Worm (Caenorhabditis elegans) whole organism, early embryonic: ENCODE measurements around the gene K01H12.4.

Source experiments
- B0310.2 ChIP-seq: sonication (generic microtip); optimal IDR thresholded peaks from 2 replicates; lab custom pipeline; 2016; ENCODE audit warnings: mild to moderate bottlenecking, missing genetic modification characterization, missing compliant biosample characterization
- F13C5.2 ChIP-seq: sonication (generic microtip); optimal IDR thresholded peaks from 2 replicates; lab custom pipeline; 2017; ENCODE audit warnings: mild to moderate bottlenecking, missing genetic modification characterization, inconsistent platforms, missing compliant biosample characterization
- aly-1 ChIP-seq: sonication (generic microtip); optimal IDR thresholded peaks from 2 replicates; lab custom pipeline; 2016; ENCODE audit warnings: missing genetic modification characterization, missing compliant biosample characterization
- ama-1 ChIP-seq: fragments of 150-350 bp; optimal IDR thresholded peaks from 2 replicates; lab custom pipeline; 2014
- ceh-13 ChIP-seq: fragments of 200-800 bp; sonication (Bioruptor generic); optimal IDR thresholded peaks from 2 replicates; lab custom pipeline; 2018; ENCODE audit warnings: mild to moderate bottlenecking, missing genetic modification characterization, missing compliant biosample characterization
- ceh-36 ChIP-seq: sonication (generic microtip); optimal IDR thresholded peaks from 2 replicates; lab custom pipeline; 2016; ENCODE audit warnings: missing genetic modification characterization, inconsistent platforms, missing compliant biosample characterization
- ets-7 ChIP-seq: sonication (generic microtip); optimal IDR thresholded peaks from 2 replicates; lab custom pipeline; 2016; ENCODE audit warnings: missing genotype, missing genetic modification characterization, missing compliant biosample characterization
- flt-1 ChIP-seq: fragments of 200-800 bp; sonication (Bioruptor generic); IDR thresholded peaks from 2 replicates; pipeline ENCODE4 v1.3.6; 2022; ENCODE audit warnings: missing genetic modification characterization, missing compliant biosample characterization
- hmbx-1 ChIP-seq: sonication (generic microtip); optimal IDR thresholded peaks from 2 replicates; lab custom pipeline; 2016; ENCODE audit warnings: mild to moderate bottlenecking, missing genetic modification characterization, missing compliant biosample characterization
- hmg-4 ChIP-seq: fragments of 200-800 bp; sonication (Bioruptor generic); optimal IDR thresholded peaks from 2 replicates; lab custom pipeline; 2018; ENCODE audit warnings: mild to moderate bottlenecking, missing genetic modification characterization, missing compliant biosample characterization
- hnd-1 ChIP-seq: sonication (generic microtip); optimal IDR thresholded peaks from 2 replicates; lab custom pipeline; 2016; ENCODE audit warnings: missing genetic modification characterization, missing compliant biosample characterization
- pes-1 ChIP-seq: fragments of 200-800 bp; sonication (Bioruptor generic); IDR thresholded peaks from 2 replicates; pipeline ENCODE4 v1.3.6; 2022; ENCODE audit warnings: missing genetic modification reagents, missing genetic modification characterization, missing compliant biosample characterization
- scrt-1 ChIP-seq: fragments of 200-800 bp; sonication (Bioruptor generic); IDR thresholded peaks from 2 replicates; pipeline ENCODE4 v1.3.6; 2022; ENCODE audit warnings: missing genetic modification characterization, missing compliant biosample characterization
- sea-1 ChIP-seq: fragments of 200-800 bp; sonication (Bioruptor generic); conservative IDR thresholded peaks from 2 replicates; pipeline ENCODE4 v1.3.6; 2022; ENCODE audit warnings: missing genetic modification characterization, missing compliant biosample characterization
- tbx-11 ChIP-seq: fragments of 200-800 bp; sonication (Bioruptor generic); IDR thresholded peaks from 2 replicates; pipeline ENCODE4 v1.3.6; 2022; ENCODE audit warnings: missing genetic modification characterization, missing compliant biosample characterization
- tbx-37 ChIP-seq: fragments of 200-800 bp; sonication (Bioruptor generic); conservative IDR thresholded peaks from 2 replicates; pipeline ENCODE4 v1.3.6; 2022; ENCODE audit warnings: missing genetic modification reagents, missing genetic modification characterization, missing compliant biosample characterization
- tra-4 ChIP-seq: sonication (generic microtip); optimal IDR thresholded peaks from 2 replicates; lab custom pipeline; 2017; ENCODE audit warnings: missing genetic modification characterization, missing compliant biosample characterization

Gene K01H12.4

ce11 chrIV:9706704-9707197, 6.1 kb upstream of the K01H12.4 start, which contains the start of the genes dcaf-1 and dph-3:
Gene dcaf-1, minus strand, starts transcription at chrIV:9706723.
Gene dph-3, plus strand, starts transcription at chrIV:9707147.
- TF ChIP-seq ceh-36 (tag; lab: Kevin White, UChicago) (no peak), F13C5.2 (tag; lab: Kevin White, UChicago) (no peak), scrt-1 (GFP tag; lab: Robert Waterston, UW) (no peak), aly-1 (tag; lab: Kevin White, UChicago) (no peak), pes-1 (GFP tag; lab: Robert Waterston, UW) (no peak), flt-1 (GFP tag; lab: Robert Waterston, UW) (no peak), hnd-1 (tag; lab: Kevin White, UChicago) (no peak)

- TF ChIP-seq tbx-37 (GFP tag; lab: Robert Waterston, UW), result no peak
- TF ChIP-seq B0310.2 (tag; lab: Kevin White, UChicago), result no peak
- no peak for TF ChIP-seq aly-1 (tag; lab: Kevin White, UChicago)
- TF ChIP-seq tbx-11 (GFP tag; lab: Robert Waterston, UW), result no peak
- no peak for TF ChIP-seq ceh-36 (tag; lab: Kevin White, UChicago)
- no peak for TF ChIP-seq F13C5.2 (tag; lab: Kevin White, UChicago)
- TF ChIP-seq hnd-1 (tag; lab: Kevin White, UChicago), result no peak
- TF ChIP-seq scrt-1 (GFP tag; lab: Robert Waterston, UW), result no peak
- TF ChIP-seq hmbx-1 (tag; lab: Kevin White, UChicago), result no peak
- TF ChIP-seq pes-1 (GFP tag; lab: Robert Waterston, UW), result no peak
- TF ChIP-seq flt-1 (GFP tag; lab: Robert Waterston, UW), result no peak
- TF ChIP-seq sea-1 (GFP tag; lab: Robert Waterston, UW), result no peak
- TF ChIP-seq tra-4, result no peak
- no peak for TF ChIP-seq ets-7 (tag; lab: Kevin White, UChicago)
Observed at ce11 chrIV:9709205-9709604, 3.7 kb upstream of the K01H12.4 start, which contains the start of gene ant-1.3. Gene ant-1.3, minus strand, starts transcription at chrIV:9709305.

- TF ChIP-seq scrt-1 (GFP tag; lab: Robert Waterston, UW) (no peak), ets-7 (tag; lab: Kevin White, UChicago) (no peak), aly-1 (tag; lab: Kevin White, UChicago) (no peak), tbx-11 (GFP tag; lab: Robert Waterston, UW) (no peak), sea-1 (GFP tag; lab: Robert Waterston, UW) (no peak), flt-1 (GFP tag; lab: Robert Waterston, UW) (no peak), hmg-4 (GFP tag; lab: Kevin White, UChicago) (no peak)
Observed at ce11 chrIV:9709887-9710286, 3.0 kb upstream of the K01H12.4 start, which contains the start of gene nhr-38. Gene nhr-38, plus strand, starts transcription at chrIV:9710187.

ce11 chrIV:9714264-9714663, 1.4 kb downstream of the K01H12.4 start:
- TF ChIP-seq ets-7 (tag; lab: Kevin White, UChicago) (no peak), tbx-37 (GFP tag; lab: Robert Waterston, UW) (no peak), tra-4 (no peak), tbx-11 (GFP tag; lab: Robert Waterston, UW) (no peak), scrt-1 (GFP tag; lab: Robert Waterston, UW) (no peak), ceh-13 (GFP tag; lab: Kevin White, UChicago) (no peak), hnd-1 (tag; lab: Kevin White, UChicago) (no peak), ama-1 (lab: Kevin White, UChicago) (no peak), pes-1 (GFP tag; lab: Robert Waterston, UW) (no peak)

- TF ChIP-seq tra-4 (no peak), tbx-37 (GFP tag; lab: Robert Waterston, UW) (no peak), F13C5.2 (tag; lab: Kevin White, UChicago) (no peak), B0310.2 (tag; lab: Kevin White, UChicago) (no peak), ceh-36 (tag; lab: Kevin White, UChicago) (no peak), aly-1 (tag; lab: Kevin White, UChicago) (no peak), flt-1 (GFP tag; lab: Robert Waterston, UW) (no peak), scrt-1 (GFP tag; lab: Robert Waterston, UW) (no peak), ets-7 (tag; lab: Kevin White, UChicago) (no peak), hmg-4 (GFP tag; lab: Kevin White, UChicago) (no peak), ceh-13 (GFP tag; lab: Kevin White, UChicago) (no peak), sea-1 (GFP tag; lab: Robert Waterston, UW) (no peak), hnd-1 (tag; lab: Kevin White, UChicago) (no peak), ama-1 (lab: Kevin White, UChicago) (no peak), pes-1 (GFP tag; lab: Robert Waterston, UW) (no peak), tbx-11 (GFP tag; lab: Robert Waterston, UW) (no peak), hmbx-1 (tag; lab: Kevin White, UChicago) (no peak)
Observed at ce11 chrIV:9716490-9716889, 3.6 kb downstream of the K01H12.4 start.

ce11 chrIV:9717844-9718243, 5.0 kb downstream of the K01H12.4 start:
- no peak for TF ChIP-seq sea-1 (GFP tag; lab: Robert Waterston, UW)
- no peak for TF ChIP-seq hnd-1 (tag; lab: Kevin White, UChicago)
- no peak for TF ChIP-seq ceh-36 (tag; lab: Kevin White, UChicago)
- TF ChIP-seq ceh-13 (GFP tag; lab: Kevin White, UChicago), result no peak
- TF ChIP-seq tbx-11 (GFP tag; lab: Robert Waterston, UW), result no peak
- TF ChIP-seq F13C5.2 (tag; lab: Kevin White, UChicago), result no peak
- no peak for TF ChIP-seq pes-1 (GFP tag; lab: Robert Waterston, UW)
- TF ChIP-seq ets-7 (tag; lab: Kevin White, UChicago), result no peak
- no peak for TF ChIP-seq hmbx-1 (tag; lab: Kevin White, UChicago)
- no peak for TF ChIP-seq scrt-1 (GFP tag; lab: Robert Waterston, UW)
- TF ChIP-seq tbx-37 (GFP tag; lab: Robert Waterston, UW), result no peak
- TF ChIP-seq B0310.2 (tag; lab: Kevin White, UChicago), result no peak
- TF ChIP-seq aly-1 (tag; lab: Kevin White, UChicago), result no peak
- no peak for TF ChIP-seq flt-1 (GFP tag; lab: Robert Waterston, UW)
